Worm (Caenorhabditis elegans) whole organism, L4 larva: ENCODE data around the gene K01A12.2.

Experiments used
- D1046.2 ChIP-seq: fragments of 200-800 bp; sonication (Bioruptor generic); IDR thresholded peaks from 2 replicates; pipeline ENCODE4 v1.3.6; 2022; ENCODE audit warnings: missing genetic modification characterization, missing compliant biosample characterization
- F10B5.3 ChIP-seq: sonication (generic microtip); optimal IDR thresholded peaks from 2 replicates; lab custom pipeline; 2016; ENCODE audit warnings: mild to moderate bottlenecking, missing genetic modification characterization, missing compliant biosample characterization
- F37D6.2 ChIP-seq: sonication (generic microtip); optimal IDR thresholded peaks from 2 replicates; lab custom pipeline; 2016; ENCODE audit warnings: mild to moderate bottlenecking, missing genetic modification characterization, missing compliant biosample characterization
- F49E8.2 ChIP-seq: sonication (generic microtip); optimal IDR thresholded peaks from 2 replicates; lab custom pipeline; 2016; ENCODE audit warnings: missing compliant biosample characterization, mild to moderate bottlenecking, missing genetic modification characterization, borderline replicate concordance
- R02D3.7 ChIP-seq: fragments of 150-350 bp; sonication (generic microtip); optimal IDR thresholded peaks from 3 replicates; lab custom pipeline; 2014; ENCODE audit warnings: missing biosample characterization, missing genetic modification characterization
- T20F7.1 ChIP-seq: fragments of 200-800 bp; sonication (Bioruptor generic); optimal IDR thresholded peaks from 2 replicates; lab custom pipeline; 2018; ENCODE audit warnings: mild to moderate bottlenecking, missing genetic modification characterization, missing compliant biosample characterization
- T26A8.4 ChIP-seq: fragments of 200-800 bp; sonication (Bioruptor generic); IDR thresholded peaks from 2 replicates; pipeline ENCODE4 v1.3.6; 2022; ENCODE audit warnings: missing genetic modification characterization, missing compliant biosample characterization
- Y105C5A.15 ChIP-seq: fragments of 200-800 bp; sonication (Bioruptor generic); IDR thresholded peaks from 2 replicates; pipeline ENCODE4 v1.3.6; 2022; ENCODE audit warnings: missing genetic modification characterization, missing compliant biosample characterization
- Y5F2A.4 ChIP-seq: fragments of 200-800 bp; sonication (Bioruptor generic); optimal IDR thresholded peaks from 2 replicates; lab custom pipeline; 2018; ENCODE audit warnings: mild to moderate bottlenecking, missing genetic modification characterization, missing compliant biosample characterization
- Y75B8A.6 ChIP-seq: fragments of 200-800 bp; sonication (Bioruptor generic); IDR thresholded peaks from 2 replicates; pipeline ENCODE4 v1.3.6; 2022; ENCODE audit warnings: missing genetic modification reagents, missing genetic modification characterization, missing compliant biosample characterization
- ZK337.2 ChIP-seq: fragments of 200-800 bp; sonication (Bioruptor generic); IDR thresholded peaks from 2 replicates; pipeline ENCODE4 v1.3.6; 2022; ENCODE audit warnings: missing genetic modification reagents, missing genetic modification characterization, missing compliant biosample characterization
- ZK546.5 ChIP-seq, 2 experiments: sonication (generic microtip); optimal IDR thresholded peaks; 2 replicates each; lab custom pipeline; 2017; ENCODE audit warnings: missing biosample characterization in 2 of 2, missing genetic modification characterization in 2 of 2
- aha-1 ChIP-seq: fragments of 150-350 bp; peaks from one replicate; lab custom pipeline; 2014; ENCODE audit warnings: missing biosample characterization, missing genetic modification characterization
- ama-1 ChIP-seq: fragments of 150-350 bp; optimal IDR thresholded peaks from 2 replicates; lab custom pipeline; 2014; ENCODE audit warnings: inconsistent platforms, mixed read lengths
- attf-4 ChIP-seq: sonication (generic microtip); optimal IDR thresholded peaks from 3 replicates; lab custom pipeline; 2017; ENCODE audit warnings: missing biosample characterization, missing genetic modification characterization
- ceh-20 ChIP-seq: fragments of 200-800 bp; sonication (Bioruptor generic); IDR thresholded peaks from 2 replicates; pipeline ENCODE4 v1.3.6; 2022; ENCODE audit warnings: missing genetic modification reagents, missing genetic modification characterization, missing compliant biosample characterization
- ceh-32 ChIP-seq: sonication (generic microtip); optimal IDR thresholded peaks from 2 replicates; lab custom pipeline; 2016; ENCODE audit warnings: mild to moderate bottlenecking, missing genetic modification characterization, missing compliant biosample characterization; ENCODE audit not compliant: poor library complexity
- ceh-62 ChIP-seq: sonication (generic microtip); optimal IDR thresholded peaks from 2 replicates; lab custom pipeline; 2017; ENCODE audit warnings: missing biosample characterization, missing genetic modification characterization
- ceh-82 ChIP-seq: sonication (generic microtip); optimal IDR thresholded peaks from 2 replicates; lab custom pipeline; 2017; ENCODE audit warnings: missing biosample characterization, missing genetic modification characterization
- ces-1 ChIP-seq: fragments of 150-350 bp; sonication (generic microtip); optimal IDR thresholded peaks from 4 replicates; lab custom pipeline; 2014; ENCODE audit warnings: missing biosample characterization, missing genetic modification reagents, missing genetic modification characterization
- ctbp-1 ChIP-seq: fragments of 200-800 bp; sonication (Bioruptor generic); IDR thresholded peaks from 2 replicates; pipeline ENCODE4 v1.3.6; 2022; ENCODE audit warnings: missing genetic modification reagents, missing genetic modification characterization, missing compliant biosample characterization
- daf-16 ChIP-seq, 3 experiments: sonication (generic microtip); optimal IDR thresholded peaks; 2 replicates each; lab custom pipeline; 2016 to 2017; ENCODE audit warnings: missing genetic modification characterization in 3 of 3, missing genetic modification reagents in 3 of 3, mild to moderate bottlenecking in 2 of 3, missing compliant biosample characterization in 2 of 3, missing biosample characterization in 1 of 3, moderate library complexity in 1 of 3
- daf-19 ChIP-seq: fragments of 200-800 bp; sonication (Bioruptor generic); conservative IDR thresholded peaks from 2 replicates; pipeline ENCODE4 v1.3.6; 2022; ENCODE audit warnings: missing genetic modification characterization, missing compliant biosample characterization
- dmd-8 ChIP-seq: fragments of 200-800 bp; sonication (Bioruptor generic); IDR thresholded peaks from 2 replicates; pipeline ENCODE4 v1.3.6; 2022; ENCODE audit warnings: missing genetic modification characterization, missing compliant biosample characterization
- dmd-9 ChIP-seq: fragments of 200-800 bp; sonication (Bioruptor generic); IDR thresholded peaks from 2 replicates; pipeline ENCODE4 v1.3.6; 2022; ENCODE audit warnings: missing genetic modification reagents, missing genetic modification characterization, missing compliant biosample characterization
- duxl-1 ChIP-seq: sonication (generic microtip); optimal IDR thresholded peaks from 2 replicates; lab custom pipeline; 2016; ENCODE audit warnings: mild to moderate bottlenecking, missing genetic modification characterization, moderate library complexity, missing compliant biosample characterization; ENCODE audit not compliant: poor library complexity
- egl-43 ChIP-seq: fragments of 200-800 bp; sonication (Bioruptor generic); IDR thresholded peaks from 2 replicates; pipeline ENCODE4 v1.3.6; 2022; ENCODE audit warnings: missing genetic modification reagents, missing genetic modification characterization, missing compliant biosample characterization
- lin-29 ChIP-seq: fragments of 200-800 bp; sonication (Bioruptor generic); IDR thresholded peaks from 2 replicates; pipeline ENCODE4 v1.3.6; 2022; ENCODE audit warnings: missing genetic modification reagents, missing genetic modification characterization, missing compliant biosample characterization
- lin-38 ChIP-seq: fragments of 200-800 bp; sonication (Bioruptor generic); IDR thresholded peaks from 2 replicates; pipeline ENCODE4 v1.3.6; 2022; ENCODE audit warnings: missing genetic modification reagents, missing genetic modification characterization, missing compliant biosample characterization
- lin-39 ChIP-seq: fragments of 150-350 bp; optimal IDR thresholded peaks from 2 replicates; lab custom pipeline; 2014; ENCODE audit warnings: missing biosample characterization, missing genetic modification reagents, missing genetic modification characterization
- madf-9 ChIP-seq: fragments of 200-800 bp; sonication (Bioruptor generic); conservative IDR thresholded peaks from 2 replicates; pipeline ENCODE4 v1.3.6; 2022; ENCODE audit warnings: missing genetic modification reagents, missing genetic modification characterization, missing compliant biosample characterization
- mxl-2 ChIP-seq: fragments of 200-800 bp; sonication (Bioruptor generic); conservative IDR thresholded peaks from 2 replicates; pipeline ENCODE4 v1.3.6; 2022; ENCODE audit warnings: missing genetic modification reagents, missing genetic modification characterization, missing compliant biosample characterization
- nhr-11 ChIP-seq: fragments of 150-350 bp; optimal IDR thresholded peaks from 2 replicates; lab custom pipeline; 2014; ENCODE audit warnings: missing biosample characterization, missing genetic modification characterization
- nhr-28 ChIP-seq: fragments of 150-350 bp; optimal IDR thresholded peaks from 2 replicates; lab custom pipeline; 2014; ENCODE audit warnings: missing biosample characterization, missing genetic modification characterization
- nhr-41 ChIP-seq: fragments of 200-800 bp; sonication (Bioruptor generic); IDR thresholded peaks from 2 replicates; pipeline ENCODE4 v1.3.6; 2022; ENCODE audit warnings: missing genetic modification reagents, missing genetic modification characterization, missing compliant biosample characterization
- nhr-48 ChIP-seq: sonication (generic microtip); optimal IDR thresholded peaks from 2 replicates; lab custom pipeline; 2016; ENCODE audit warnings: mild to moderate bottlenecking, missing genetic modification characterization, missing compliant biosample characterization
- nhr-6 ChIP-seq: fragments of 150-350 bp; optimal IDR thresholded peaks from 2 replicates; lab custom pipeline; 2014; ENCODE audit warnings: missing biosample characterization, missing genetic modification characterization
- nhr-77 ChIP-seq: fragments of 150-350 bp; optimal IDR thresholded peaks from 2 replicates; lab custom pipeline; 2014; ENCODE audit warnings: missing biosample characterization, missing genetic modification characterization
- pqm-1 ChIP-seq: sonication (generic microtip); optimal IDR thresholded peaks from 2 replicates; lab custom pipeline; 2017; ENCODE audit warnings: missing biosample characterization, missing genetic modification characterization
- sdz-12 ChIP-seq: fragments of 200-800 bp; sonication (Bioruptor generic); optimal IDR thresholded peaks from 2 replicates; lab custom pipeline; 2018; ENCODE audit warnings: mild to moderate bottlenecking, missing genetic modification characterization, missing compliant biosample characterization
- snpc-1.2 ChIP-seq: fragments of 200-800 bp; sonication (Bioruptor generic); IDR thresholded peaks from 2 replicates; pipeline ENCODE4 v1.3.6; 2022; ENCODE audit warnings: missing genetic modification reagents, missing genetic modification characterization, missing compliant biosample characterization
- snpc-4 ChIP-seq: fragments of 150-350 bp; optimal IDR thresholded peaks from 2 replicates; lab custom pipeline; 2014; ENCODE audit warnings: missing biosample characterization, missing genetic modification characterization
- tag-97 ChIP-seq: fragments of 200-800 bp; sonication (Bioruptor generic); IDR thresholded peaks from 2 replicates; pipeline ENCODE4 v1.3.6; 2022; ENCODE audit warnings: missing genetic modification characterization, missing compliant biosample characterization
- tra-1 ChIP-seq: fragments of 200-800 bp; sonication (Bioruptor generic); IDR thresholded peaks from 2 replicates; pipeline ENCODE4 v1.3.6; 2022; ENCODE audit warnings: missing genetic modification reagents, missing genetic modification characterization, missing compliant biosample characterization
- unc-62 ChIP-seq, 3 experiments: fragments of 150-350 bp in 1 of 3; sonication (generic microtip); optimal IDR thresholded peaks in 2 of 3; peaks in 1 of 3; 1 replicate in 1 of 3; 2 replicates in 2 of 3; lab custom pipeline; 2014 to 2017; ENCODE audit warnings: missing biosample characterization in 3 of 3, missing genetic modification characterization in 3 of 3, missing genetic modification reagents in 3 of 3, missing genotype in 1 of 3
- vab-7 ChIP-seq: fragments of 200-800 bp; sonication (Bioruptor generic); IDR thresholded peaks from 2 replicates; pipeline ENCODE4 v1.3.6; 2022; ENCODE audit warnings: missing genetic modification reagents, missing genetic modification characterization, missing compliant biosample characterization
- zfp-2 ChIP-seq: sonication (generic microtip); optimal IDR thresholded peaks from 2 replicates; lab custom pipeline; 2016; ENCODE audit warnings: mild to moderate bottlenecking, missing genetic modification characterization, missing compliant biosample characterization
- zfp-3 ChIP-seq: fragments of 200-800 bp; sonication (Bioruptor generic); conservative IDR thresholded peaks from 2 replicates; pipeline ENCODE4 v1.3.6; 2022; ENCODE audit warnings: missing genetic modification reagents, missing genetic modification characterization, missing compliant biosample characterization
- zip-11 ChIP-seq: fragments of 200-800 bp; sonication (Bioruptor generic); IDR thresholded peaks from 2 replicates; pipeline ENCODE4 v1.3.6; 2022; ENCODE audit warnings: missing genetic modification characterization, missing compliant biosample characterization
- zip-2 ChIP-seq: fragments of 150-350 bp; optimal IDR thresholded peaks from 2 replicates; lab custom pipeline; 2014; ENCODE audit warnings: missing biosample characterization, missing genetic modification characterization

Gene K01A12.2

ce11 chrX:8646287-8646686 is 33.1 kb downstream of the K01A12.2 start (continued):
- TF ChIP-seq zfp-2 (no peak), attf-4 (tag; lab: Kevin White, UChicago) (no peak), D1046.2 (GFP tag; lab: Robert Waterston, UW) (peak; percentile 78), zip-11 (0 out of 2 replicates have a peak, but pooled peaks have one; percentile 62), T26A8.4 (no peak; the same call in none of the 2 replicates), Y5F2A.4 (GFP tag; lab: Kevin White, UChicago) (no peak), snpc-4 (tag; lab: Kevin White, UChicago) (no peak), ceh-32 (tag; lab: Kevin White, UChicago) (no peak), aha-1 (peak; percentile 87), ceh-20 (peak; percentile 62; the same call in 1 of the 2 replicates), Y105C5A.15 (GFP tag; lab: Robert Waterston, UW) (peak; percentile 90), F49E8.2 (peak; percentile 50), nhr-41 (GFP tag; lab: Robert Waterston, UW) (peak; percentile 51; the same call in 1 of the 2 replicates), zip-2 (tag; lab: Kevin White, UChicago) (no peak), ceh-62 (tag; lab: Kevin White, UChicago) (no peak), mxl-2 (peak; percentile 80), dmd-8 (GFP tag; lab: Robert Waterston, UW) (peak; percentile 92), daf-16 (GFP tag; optimal IDR thresholded peaks at IDR 0.05; lab: Kevin White, UChicago) (peak; percentile 33 to 87), daf-16 (tag; optimal IDR thresholded peaks at IDR 0.05; lab: Kevin White, UChicago) (peak; percentile 76), snpc-1.2 (GFP tag; lab: Robert Waterston, UW) (peak; percentile 92), duxl-1 (peak; percentile 51), lin-38 (GFP tag; lab: Robert Waterston, UW) (peak; percentile 78), F37D6.2 (tag; lab: Kevin White, UChicago) (peak; percentile 27), unc-62 (GFP tag; optimal IDR thresholded peaks at IDR 0.05 in 1 of 2; lab: Kevin White, UChicago) (peak in 1 of 2 experiments; percentile 97), unc-62 (tag; optimal IDR thresholded peaks at IDR 0.05; lab: Kevin White, UChicago) (no peak), ZK546.5 (tag; optimal IDR thresholded peaks at IDR 0.05; lab: Kevin White, UChicago) (no peak), ZK337.2 (GFP tag; lab: Robert Waterston, UW) (peak; percentile 71; the same call in 1 of the 2 replicates), lin-39 (tag; lab: Kevin White, UChicago) (no peak), ama-1 (lab: Kevin White, UChicago) (no peak), R02D3.7 (tag; lab: Kevin White, UChicago) (no peak), nhr-77 (tag; lab: Kevin White, UChicago) (no peak), ceh-82 (tag; lab: Kevin White, UChicago) (no peak), nhr-48 (tag; lab: Kevin White, UChicago) (peak; percentile 65), Y75B8A.6 (GFP tag; lab: Robert Waterston, UW) (peak; percentile 59; the same call in 1 of the 2 replicates), tag-97 (no peak), vab-7 (GFP tag; lab: Robert Waterston, UW) (peak; percentile 89), nhr-28 (tag; lab: Kevin White, UChicago) (peak; percentile 40), tra-1 (peak; percentile 71), nhr-6 (tag; lab: Kevin White, UChicago) (no peak), nhr-11 (no peak), pqm-1 (tag; lab: Kevin White, UChicago) (no peak), sdz-12 (GFP tag; lab: Kevin White, UChicago) (no peak), F10B5.3 (tag; lab: Kevin White, UChicago) (no peak), egl-43 (GFP tag; lab: Robert Waterston, UW) (peak; percentile 96), zfp-3 (GFP tag; lab: Robert Waterston, UW) (peak; percentile 41; the same call in 1 of the 2 replicates), lin-29 (GFP tag; lab: Robert Waterston, UW) (0 out of 2 replicates have a peak, but pooled peaks have one; percentile 24), daf-19 (GFP tag; lab: Robert Waterston, UW) (peak; percentile 81), ctbp-1 (GFP tag; lab: Robert Waterston, UW) (peak; percentile 87), T20F7.1 (peak; percentile 9), madf-9 (GFP tag; lab: Robert Waterston, UW) (peak; percentile 77), ces-1 (no peak), dmd-9 (GFP tag; lab: Robert Waterston, UW) (peak; percentile 37; the same call in 1 of the 2 replicates)
